Fruit fly (Drosophila melanogaster) whole organism, pupa: ENCODE results near the gene RecQ5.
A peak's percentile ranks its signal among the peaks of the same experiment; 100 is the strongest.

Source experiments
- CG10348 ChIP-seq: fragments of 200-800 bp; sonication (Bioruptor generic); IDR thresholded peaks from 2 replicates; pipeline ENCODE4 v1.3.6; 2022; ENCODE audit warnings: missing biosample characterization, missing genetic modification characterization
- CG12605 ChIP-seq: fragments of 200-800 bp; sonication (Bioruptor generic); IDR thresholded peaks from 2 replicates; pipeline ENCODE4 v1.3.6; 2022; ENCODE audit warnings: missing biosample characterization, missing genetic modification characterization
- CG13204 ChIP-seq: fragments of 200-800 bp; sonication (Bioruptor generic); optimal IDR thresholded peaks from 2 replicates; lab custom pipeline; 2018; ENCODE audit warnings: missing biosample characterization, mild to moderate bottlenecking, missing genetic modification characterization, moderate library complexity
- CG14655 ChIP-seq: fragments of 200-800 bp; sonication (Bioruptor generic); optimal IDR thresholded peaks from 3 replicates; lab custom pipeline; 2017; ENCODE audit warnings: mild to moderate bottlenecking, missing biosample characterization, missing genetic modification reagents, missing genetic modification characterization
- CG15710 ChIP-seq: fragments of 200-800 bp; sonication (Bioruptor generic); optimal IDR thresholded peaks from 2 replicates; lab custom pipeline; 2018; ENCODE audit warnings: missing biosample characterization, mild to moderate bottlenecking, missing genetic modification characterization, moderate library complexity
- CG17806 ChIP-seq: fragments of 200-800 bp; sonication (Bioruptor generic); optimal IDR thresholded peaks from 2 replicates; lab custom pipeline; 2018; ENCODE audit warnings: missing biosample characterization, mild to moderate bottlenecking, missing genetic modification characterization, moderate library complexity
- CG32121 ChIP-seq: fragments of 200-800 bp; sonication (Bioruptor generic); IDR thresholded peaks from 2 replicates; pipeline ENCODE4 v1.3.6; 2022; ENCODE audit warnings: missing biosample characterization, missing genetic modification characterization
- CG34367 ChIP-seq: fragments of 200-800 bp; sonication (Bioruptor generic); optimal IDR thresholded peaks from 2 replicates; lab custom pipeline; 2018; ENCODE audit warnings: missing biosample characterization, mild to moderate bottlenecking, missing genetic modification characterization
- CG4496 ChIP-seq: fragments of 200-800 bp; sonication (Bioruptor generic); IDR thresholded peaks from 3 replicates; pipeline ENCODE4 v1.3.6; 2022; ENCODE audit warnings: missing biosample characterization, missing genetic modification characterization
- CG8159 ChIP-seq: fragments of 200-800 bp; sonication (Bioruptor generic); optimal IDR thresholded peaks from 3 replicates; lab custom pipeline; 2018; ENCODE audit warnings: missing biosample characterization, mild to moderate bottlenecking, missing genetic modification characterization, moderate library complexity
- CG8301 ChIP-seq: fragments of 200-800 bp; sonication (Bioruptor generic); optimal IDR thresholded peaks from 2 replicates; lab custom pipeline; 2018; ENCODE audit warnings: missing biosample characterization, mild to moderate bottlenecking, missing genetic modification characterization
- CG9948 ChIP-seq: fragments of 200-800 bp; sonication (Bioruptor generic); optimal IDR thresholded peaks from 2 replicates; lab custom pipeline; 2018; ENCODE audit warnings: missing biosample characterization, mild to moderate bottlenecking, missing genetic modification characterization, moderate library complexity
- D1 ChIP-seq: fragments of 200-800 bp; sonication (Bioruptor generic); optimal IDR thresholded peaks from 2 replicates; lab custom pipeline; 2018; ENCODE audit warnings: missing biosample characterization, mild to moderate bottlenecking, missing genetic modification characterization, moderate library complexity
- EcR ChIP-seq: fragments of 200-800 bp; sonication (Bioruptor generic); optimal IDR thresholded peaks from 3 replicates; lab custom pipeline; 2019; ENCODE audit warnings: missing biosample characterization, missing genetic modification characterization, mild to moderate bottlenecking, moderate library complexity, missing genetic modification reagents
- Ets98B ChIP-seq: fragments of 200-800 bp; sonication (Bioruptor generic); IDR thresholded peaks from 2 replicates; pipeline ENCODE4 v1.3.6; 2022; ENCODE audit warnings: missing biosample characterization, missing genetic modification characterization
- Pif1A ChIP-seq: fragments of 200-800 bp; sonication (Bioruptor generic); optimal IDR thresholded peaks from 3 replicates; lab custom pipeline; 2016; ENCODE audit warnings: missing biosample characterization, missing genetic modification characterization
- Pif1B ChIP-seq: fragments of 200-800 bp; sonication (Bioruptor generic); optimal IDR thresholded peaks from 3 replicates; lab custom pipeline; 2016; ENCODE audit warnings: missing biosample characterization, missing genetic modification characterization
- Snoo ChIP-seq: fragments of 200-800 bp; sonication (Bioruptor generic); optimal IDR thresholded peaks from 3 replicates; lab custom pipeline; 2017; ENCODE audit warnings: missing biosample characterization, mild to moderate bottlenecking, missing genetic modification characterization, inconsistent platforms
- fd96Ca ChIP-seq: fragments of 200-800 bp; sonication (Bioruptor generic); IDR thresholded peaks from 3 replicates; pipeline ENCODE4 v1.3.6; 2022; ENCODE audit warnings: missing biosample characterization, missing genetic modification characterization
- gl ChIP-seq: fragments of 200-800 bp; sonication (Bioruptor generic); optimal IDR thresholded peaks from 2 replicates; lab custom pipeline; 2018; ENCODE audit warnings: missing biosample characterization, mild to moderate bottlenecking, missing genetic modification characterization
- rn ChIP-seq: fragments of 200-800 bp; sonication (Bioruptor generic); IDR thresholded peaks from 2 replicates; pipeline ENCODE4 v1.3.6; 2022; ENCODE audit warnings: missing biosample characterization, missing genetic modification characterization

RecQ5 gene

DNA sequence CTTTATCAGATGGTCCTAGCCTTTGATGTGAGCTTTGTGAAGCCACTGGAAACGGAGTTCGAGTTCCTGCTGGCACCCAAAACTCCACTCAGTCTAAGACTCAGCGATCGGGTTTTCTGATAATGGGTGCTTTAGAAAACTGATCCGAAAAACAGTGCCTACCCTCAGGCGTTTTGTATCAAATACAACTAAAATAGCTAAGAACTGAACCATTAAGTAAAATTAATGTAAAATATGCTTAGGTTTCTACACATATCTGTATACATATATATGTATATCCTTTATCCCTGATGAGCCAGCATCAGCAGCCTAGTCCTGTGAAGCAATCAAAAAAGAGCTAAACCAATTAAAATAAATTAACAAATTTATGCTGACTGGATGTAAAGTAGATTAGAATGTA, 10.4 kb downstream of the RecQ5 start:
- TF ChIP-seq Pif1A (no peak), D1 (tag; lab: Kevin White, UChicago) (peak; percentile 72)

DNA sequence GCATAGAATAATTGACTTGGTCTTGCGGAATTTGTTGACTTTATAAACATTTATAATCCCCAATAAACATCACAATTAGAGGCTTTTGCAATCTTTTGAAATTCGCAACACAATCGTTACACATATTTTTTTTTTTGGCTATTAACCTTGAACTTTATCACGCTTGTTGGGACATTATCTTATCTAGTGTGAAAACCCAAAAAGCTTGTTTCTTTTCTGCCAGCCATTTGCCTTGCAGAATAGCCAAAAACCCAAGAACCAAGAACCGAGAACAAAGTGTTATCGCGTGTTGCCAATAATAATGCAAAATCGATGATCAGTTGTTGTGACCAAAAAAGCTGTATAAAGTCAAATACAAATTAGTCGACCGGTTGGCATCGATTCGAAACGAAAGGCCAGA, 12.9 kb downstream of the RecQ5 start:
- TF ChIP-seq CG14655 (GFP tag; lab: Kevin White, UChicago) (no peak), CG9948 (tag; lab: Kevin White, UChicago) (no peak)

DNA sequence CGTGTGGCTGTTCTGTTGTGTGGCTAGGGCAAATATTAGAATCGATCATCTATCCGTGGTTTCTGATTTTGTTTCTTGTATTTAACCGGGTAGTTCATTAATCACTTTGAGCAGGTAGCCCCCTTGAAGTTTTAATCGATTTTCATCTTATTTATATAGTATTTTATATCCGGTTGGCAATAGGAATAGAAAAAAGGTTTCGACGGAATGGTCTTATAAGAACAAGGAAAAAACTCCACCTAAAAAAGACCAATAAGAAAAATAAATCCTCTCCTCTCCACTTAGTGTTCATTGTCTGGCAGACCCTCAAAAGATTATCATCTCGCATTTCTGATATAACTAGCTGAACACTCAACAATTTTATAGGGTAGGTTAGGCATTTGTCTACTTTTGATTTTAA, 13.5 kb downstream of the RecQ5 start:
- TF ChIP-seq Ets98B (GFP tag; lab: Robert Waterston, UW) = no peak
- no peak for TF ChIP-seq CG15710 (tag; lab: Kevin White, UChicago)
- no peak for TF ChIP-seq CG14655 (GFP tag; lab: Kevin White, UChicago)
- no peak for TF ChIP-seq D1 (tag; lab: Kevin White, UChicago)
- no peak for TF ChIP-seq CG32121 (GFP tag; lab: Robert Waterston, UW)
- no peak for TF ChIP-seq Snoo
- TF ChIP-seq CG12605 (GFP tag; lab: Robert Waterston, UW) = no peak
- TF ChIP-seq Pif1B (GFP tag; lab: Kevin White, UChicago) = no peak
- TF ChIP-seq CG4496 (GFP tag; lab: Robert Waterston, UW) = no peak
- TF ChIP-seq gl (tag; lab: Kevin White, UChicago) = no peak
- TF ChIP-seq, all 21 proteins: peak for 0

DNA sequence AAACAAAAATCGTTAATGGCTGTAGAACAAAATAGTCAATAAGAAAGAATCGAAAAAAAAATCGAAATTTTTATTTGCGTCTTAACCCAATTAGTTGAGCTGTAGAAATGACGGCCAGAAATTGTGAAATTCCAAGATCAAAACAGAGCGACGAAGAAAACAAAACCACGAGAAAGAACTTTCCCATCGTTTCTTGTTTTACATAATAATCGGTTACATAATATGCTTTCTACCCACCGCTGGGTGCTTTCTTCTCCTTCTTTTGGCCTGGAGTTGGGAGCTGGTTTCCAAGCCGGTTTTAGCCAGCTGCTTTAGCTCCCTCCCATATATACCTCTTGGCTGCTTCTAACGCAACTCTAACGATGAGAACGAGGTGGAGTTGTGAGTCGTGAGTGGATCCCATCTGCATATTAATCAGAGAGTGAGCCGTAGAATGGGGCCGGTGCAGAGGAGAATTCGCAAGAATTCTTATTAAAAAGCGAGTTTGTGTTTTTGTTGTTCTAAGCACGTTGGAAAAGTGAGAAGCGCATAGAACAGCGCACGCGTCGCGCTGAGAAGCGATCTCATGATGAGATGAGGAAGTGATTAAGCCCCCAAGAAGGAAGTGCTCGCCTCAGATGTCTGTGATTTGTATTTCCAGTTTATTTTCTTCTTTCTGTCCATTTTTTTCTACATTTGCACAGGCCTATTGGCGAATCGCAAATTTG, 14.2 kb downstream of the RecQ5 start:
- TF ChIP-seq CG15710 (tag; lab: Kevin White, UChicago) (no peak), rn (no peak), gl (tag; lab: Kevin White, UChicago) (no peak), Pif1B (GFP tag; lab: Kevin White, UChicago) (no peak), CG13204 (GFP tag; lab: Kevin White, UChicago) (no peak), EcR (no peak), CG32121 (GFP tag; lab: Robert Waterston, UW) (no peak), CG17806 (tag; lab: Kevin White, UChicago) (no peak), CG12605 (GFP tag; lab: Robert Waterston, UW) (no peak), fd96Ca (GFP tag; lab: Robert Waterston, UW) (no peak), CG8159 (tag; lab: Kevin White, UChicago) (no peak), CG9948 (tag; lab: Kevin White, UChicago) (no peak), Snoo (no peak), CG4496 (GFP tag; lab: Robert Waterston, UW) (no peak)

DNA sequence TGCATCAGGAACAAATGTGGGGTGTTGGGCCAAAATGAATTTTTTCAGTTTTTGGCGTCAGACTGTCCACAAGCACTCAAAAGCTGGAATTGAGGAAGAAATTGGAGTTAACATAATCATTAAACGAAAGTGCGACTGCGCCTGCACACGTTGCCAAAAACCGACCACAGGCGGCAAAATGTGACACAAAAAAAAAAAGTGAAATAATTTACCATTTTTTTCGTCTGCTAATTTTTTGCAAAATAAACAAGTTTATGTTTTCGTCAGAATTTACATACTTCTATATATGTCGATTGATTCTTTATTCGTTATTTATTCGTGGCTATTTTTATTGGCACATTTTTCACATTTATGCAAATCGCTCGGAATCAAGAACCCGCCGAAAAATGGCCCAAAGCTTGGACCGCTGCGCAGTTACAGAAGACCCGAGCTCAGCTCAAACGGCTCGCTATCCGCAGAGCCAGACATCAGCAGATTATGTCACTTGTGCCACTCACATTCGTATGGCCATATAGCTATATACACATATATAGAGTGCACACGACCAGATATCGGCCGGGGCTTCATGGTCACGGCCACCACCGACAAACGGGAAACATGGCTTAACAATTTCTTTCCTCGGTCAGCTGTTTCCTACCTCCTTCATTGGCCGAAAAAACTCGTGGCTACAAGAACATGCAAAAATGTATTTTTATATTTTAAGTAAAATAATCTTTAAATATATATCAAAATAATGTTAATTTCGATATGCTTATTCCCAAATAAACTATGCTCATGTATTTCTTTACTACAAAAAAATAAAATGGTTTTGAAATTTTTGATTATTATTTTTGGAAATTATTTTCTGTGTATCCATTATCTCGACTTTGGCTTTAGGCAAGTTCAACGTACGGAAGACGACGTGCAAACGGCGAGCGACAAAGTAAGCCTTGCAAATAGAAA, 15.5 kb downstream of the RecQ5 start:
- TF ChIP-seq CG8301 (tag; lab: Kevin White, UChicago) (peak; percentile 70), CG14655 (GFP tag; lab: Kevin White, UChicago) (peak; percentile 76), rn (no peak)

DNA sequence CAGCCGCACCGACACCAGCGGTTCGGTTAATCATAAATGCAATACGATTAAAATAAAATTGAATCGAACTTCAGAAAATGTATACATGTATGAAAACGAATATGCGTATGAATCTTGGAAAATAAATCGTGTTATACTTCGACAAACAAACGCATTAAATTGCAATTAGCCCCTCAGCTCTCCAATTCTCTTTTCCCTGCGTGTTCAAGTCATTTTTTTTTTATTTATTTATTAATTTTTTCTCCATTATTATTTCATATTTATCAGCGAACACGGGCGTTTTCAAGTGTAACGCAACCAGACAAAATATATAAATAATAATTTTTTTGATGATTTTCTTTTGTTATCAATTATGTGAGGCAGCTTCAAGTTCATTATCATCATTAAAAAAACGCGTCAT, 16.7 kb downstream of the RecQ5 start:
- TF ChIP-seq CG14655 (GFP tag; lab: Kevin White, UChicago) (no peak), Snoo (peak; percentile 24)

DNA sequence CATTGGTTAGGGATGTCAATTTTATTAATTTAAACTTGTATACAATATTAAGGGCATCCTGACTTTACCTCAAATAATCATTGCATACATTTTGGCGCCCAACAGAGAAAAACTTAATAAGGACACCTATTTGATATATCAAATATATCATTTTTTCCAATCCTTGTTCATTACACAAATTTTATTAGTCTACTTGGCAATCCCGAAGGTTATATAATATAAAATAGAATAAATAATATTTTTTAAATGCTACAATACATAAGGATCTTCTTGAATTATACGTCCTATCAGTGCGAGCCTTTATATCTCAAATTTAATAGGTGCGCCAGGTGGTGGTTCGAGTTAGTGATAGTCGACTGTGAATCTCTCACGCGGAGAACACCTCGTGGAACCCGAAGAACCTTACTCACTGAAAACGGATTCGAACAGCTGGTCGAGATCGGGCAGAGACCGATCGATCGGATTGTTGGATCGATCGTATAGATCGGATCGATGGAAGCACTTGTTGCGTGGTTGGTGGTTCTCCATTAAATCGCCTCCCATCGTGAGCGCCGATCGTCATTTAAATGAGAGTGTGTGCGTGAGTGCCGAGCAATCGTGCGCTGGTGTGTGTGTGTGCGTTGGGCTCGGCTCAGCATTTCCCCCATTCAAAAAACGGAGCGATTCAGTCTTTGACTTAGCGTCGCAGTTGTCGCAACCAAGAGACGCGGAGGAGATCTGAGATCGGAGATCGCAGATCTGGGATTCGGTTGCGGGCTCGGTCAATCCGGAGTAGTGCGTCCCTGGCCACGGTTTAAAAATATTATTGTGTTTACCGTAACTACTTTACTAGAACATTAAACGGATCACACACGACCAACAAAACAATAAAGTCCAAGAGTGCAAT, 17.8 kb downstream of the RecQ5 start, which contains the start of gene shd:
shd (plus strand) TSS at position 667 of the 886 bp plus-strand sequence.
- TF ChIP-seq CG17806 (tag; lab: Kevin White, UChicago) = peak; percentile 35
- TF ChIP-seq CG9948 (tag; lab: Kevin White, UChicago) = peak; percentile 60
- TF ChIP-seq CG13204 (GFP tag; lab: Kevin White, UChicago) = no peak
- peak; percentile 36; the same call in 1 of the 2 replicates for TF ChIP-seq CG12605 (GFP tag; lab: Robert Waterston, UW)
- peak; percentile 76 for TF ChIP-seq CG14655 (GFP tag; lab: Kevin White, UChicago)
- TF ChIP-seq fd96Ca (GFP tag; lab: Robert Waterston, UW) = 0 out of 3 replicates have a peak, but pooled peaks have one; percentile 24
- peak; percentile 35 for TF ChIP-seq Snoo
- TF ChIP-seq gl (tag; lab: Kevin White, UChicago) = no peak
- TF ChIP-seq CG10348 (GFP tag; lab: Robert Waterston, UW) = no peak
- no peak for TF ChIP-seq D1 (tag; lab: Kevin White, UChicago)
- TF ChIP-seq EcR = peak; percentile 23
- TF ChIP-seq Pif1A = peak; percentile 14
- TF ChIP-seq Ets98B (GFP tag; lab: Robert Waterston, UW) = peak; percentile 22; the same call in 1 of the 2 replicates
- peak; percentile 71 for TF ChIP-seq CG4496 (GFP tag; lab: Robert Waterston, UW)
- TF ChIP-seq Pif1B (GFP tag; lab: Kevin White, UChicago) = no peak
- TF ChIP-seq CG32121 (GFP tag; lab: Robert Waterston, UW) = no peak
- TF ChIP-seq rn = no peak
- TF ChIP-seq CG34367 (tag; lab: Kevin White, UChicago) = peak; percentile 44
- TF ChIP-seq CG8301 (tag; lab: Kevin White, UChicago) = no peak
- peak; percentile 79 for TF ChIP-seq CG8159 (tag; lab: Kevin White, UChicago)
- peak; percentile 72 for TF ChIP-seq CG15710 (tag; lab: Kevin White, UChicago)
